Worm (Caenorhabditis elegans) whole organism, midembryonic: ENCODE data around the gene C50C3.19.

ENCODE experiments used
- cog-1 ChIP-seq: sonication (generic microtip); optimal IDR thresholded peaks from 2 replicates; lab custom pipeline; 2016; ENCODE audit warnings: missing genetic modification characterization, missing compliant biosample characterization
- flt-1 ChIP-seq: fragments of 200-800 bp; sonication (Bioruptor generic); IDR thresholded peaks from 2 replicates; pipeline ENCODE4 v1.3.6; 2022; ENCODE audit warnings: missing genetic modification characterization, missing compliant biosample characterization
- med-1 ChIP-seq: sonication (generic microtip); optimal IDR thresholded peaks from 2 replicates; lab custom pipeline; 2017; ENCODE audit warnings: missing genetic modification characterization, mild to moderate bottlenecking, missing compliant biosample characterization, antibody characterized with exemption, missing genetic modification reagents; ENCODE audit not compliant: insufficient read depth
- ref-1 ChIP-seq: fragments of 200-800 bp; sonication (Bioruptor generic); conservative IDR thresholded peaks from 2 replicates; pipeline ENCODE4 v1.3.6; 2022; ENCODE audit warnings: missing genetic modification reagents, missing genetic modification characterization, missing compliant biosample characterization
- ztf-23 ChIP-seq: fragments of 200-800 bp; sonication (Bioruptor generic); IDR thresholded peaks from 2 replicates; pipeline ENCODE4 v1.3.6; 2022; ENCODE audit warnings: missing genetic modification reagents, missing genetic modification characterization, missing compliant biosample characterization
- ztf-29 ChIP-seq: fragments of 200-800 bp; sonication (Bioruptor generic); IDR thresholded peaks from 2 replicates; pipeline ENCODE4 v1.3.6; 2022; ENCODE audit warnings: missing genetic modification reagents, missing genetic modification characterization, missing compliant biosample characterization

ce11 chrIII:8216224-8216623 is 25.6 kb downstream of the C50C3.19 start, which contains the start of gene unc-86:
- TF ChIP-seq flt-1 (GFP tag; lab: Robert Waterston, UW), result no peak
- no peak for TF ChIP-seq ztf-29 (GFP tag; lab: Robert Waterston, UW)
- TF ChIP-seq cog-1 (tag; lab: Kevin White, UChicago), result no peak
- TF ChIP-seq med-1 (GFP tag; lab: Kevin White, UChicago), result no peak
- TF ChIP-seq ztf-23 (GFP tag; lab: Robert Waterston, UW), result no peak
- TF ChIP-seq ref-1, result no peak
